Fruit fly (Drosophila melanogaster) whole organism, pupa: ENCODE data around the gene RpS21.

ENCODE experiments used
- CG12605 ChIP-seq: fragments of 200-800 bp; sonication (Bioruptor generic); IDR thresholded peaks from 2 replicates; pipeline ENCODE4 v1.3.6; 2022; ENCODE audit warnings: missing biosample characterization, missing genetic modification characterization
- CG15710 ChIP-seq: fragments of 200-800 bp; sonication (Bioruptor generic); optimal IDR thresholded peaks from 2 replicates; lab custom pipeline; 2018; ENCODE audit warnings: missing biosample characterization, mild to moderate bottlenecking, missing genetic modification characterization, moderate library complexity
- CG17806 ChIP-seq: fragments of 200-800 bp; sonication (Bioruptor generic); optimal IDR thresholded peaks from 2 replicates; lab custom pipeline; 2018; ENCODE audit warnings: missing biosample characterization, mild to moderate bottlenecking, missing genetic modification characterization, moderate library complexity
- CG32121 ChIP-seq: fragments of 200-800 bp; sonication (Bioruptor generic); IDR thresholded peaks from 2 replicates; pipeline ENCODE4 v1.3.6; 2022; ENCODE audit warnings: missing biosample characterization, missing genetic modification characterization
- CG34367 ChIP-seq: fragments of 200-800 bp; sonication (Bioruptor generic); optimal IDR thresholded peaks from 2 replicates; lab custom pipeline; 2018; ENCODE audit warnings: missing biosample characterization, mild to moderate bottlenecking, missing genetic modification characterization
- CG8159 ChIP-seq: fragments of 200-800 bp; sonication (Bioruptor generic); optimal IDR thresholded peaks from 3 replicates; lab custom pipeline; 2018; ENCODE audit warnings: missing biosample characterization, mild to moderate bottlenecking, missing genetic modification characterization, moderate library complexity
- CG8301 ChIP-seq: fragments of 200-800 bp; sonication (Bioruptor generic); optimal IDR thresholded peaks from 2 replicates; lab custom pipeline; 2018; ENCODE audit warnings: missing biosample characterization, mild to moderate bottlenecking, missing genetic modification characterization
- CG9948 ChIP-seq: fragments of 200-800 bp; sonication (Bioruptor generic); optimal IDR thresholded peaks from 2 replicates; lab custom pipeline; 2018; ENCODE audit warnings: missing biosample characterization, mild to moderate bottlenecking, missing genetic modification characterization, moderate library complexity
- EcR ChIP-seq: fragments of 200-800 bp; sonication (Bioruptor generic); optimal IDR thresholded peaks from 3 replicates; lab custom pipeline; 2019; ENCODE audit warnings: missing biosample characterization, missing genetic modification characterization, mild to moderate bottlenecking, moderate library complexity, missing genetic modification reagents
- Pif1A ChIP-seq: fragments of 200-800 bp; sonication (Bioruptor generic); optimal IDR thresholded peaks from 3 replicates; lab custom pipeline; 2016; ENCODE audit warnings: missing biosample characterization, missing genetic modification characterization
- Snoo ChIP-seq: fragments of 200-800 bp; sonication (Bioruptor generic); optimal IDR thresholded peaks from 3 replicates; lab custom pipeline; 2017; ENCODE audit warnings: missing biosample characterization, mild to moderate bottlenecking, missing genetic modification characterization, inconsistent platforms
- gl ChIP-seq: fragments of 200-800 bp; sonication (Bioruptor generic); optimal IDR thresholded peaks from 2 replicates; lab custom pipeline; 2018; ENCODE audit warnings: missing biosample characterization, mild to moderate bottlenecking, missing genetic modification characterization

DNA sequence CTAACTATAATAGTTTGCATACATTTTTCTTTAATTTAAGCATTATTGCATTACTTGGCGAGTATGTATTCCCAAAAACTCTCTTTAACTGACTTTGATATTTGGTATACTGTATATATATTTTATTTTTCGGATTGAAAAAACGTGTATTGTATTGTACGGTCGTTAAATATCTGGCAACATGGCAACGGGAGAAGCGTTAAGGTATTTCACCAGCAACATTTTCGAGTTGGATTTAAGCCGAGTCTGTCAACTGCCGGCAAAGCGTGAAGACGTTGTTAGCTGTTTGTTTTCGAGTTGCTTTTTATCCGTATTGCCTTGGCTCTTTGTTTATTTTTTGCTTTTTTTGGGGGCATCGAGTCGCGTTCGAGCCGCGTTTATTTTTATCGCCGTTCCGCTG is 16.0 kb upstream of the RpS21 start, which contains the start of gene CG2975:
- TF ChIP-seq Snoo (tag; lab: Kevin White, UChicago) (no peak), EcR (no peak), CG8301 (no peak), CG34367 (no peak), CG8159 (no peak), CG32121 (GFP tag; lab: Robert Waterston, UW) (no peak), Pif1A (no peak), CG15710 (tag; lab: Kevin White, UChicago) (no peak), CG12605 (GFP tag; lab: Robert Waterston, UW) (no peak), CG9948 (no peak), gl (no peak), CG17806 (tag; lab: Kevin White, UChicago) (no peak)
